Worm (Caenorhabditis elegans): ENCODE data around the gene pax-3.

Gene pax-3

DNA sequence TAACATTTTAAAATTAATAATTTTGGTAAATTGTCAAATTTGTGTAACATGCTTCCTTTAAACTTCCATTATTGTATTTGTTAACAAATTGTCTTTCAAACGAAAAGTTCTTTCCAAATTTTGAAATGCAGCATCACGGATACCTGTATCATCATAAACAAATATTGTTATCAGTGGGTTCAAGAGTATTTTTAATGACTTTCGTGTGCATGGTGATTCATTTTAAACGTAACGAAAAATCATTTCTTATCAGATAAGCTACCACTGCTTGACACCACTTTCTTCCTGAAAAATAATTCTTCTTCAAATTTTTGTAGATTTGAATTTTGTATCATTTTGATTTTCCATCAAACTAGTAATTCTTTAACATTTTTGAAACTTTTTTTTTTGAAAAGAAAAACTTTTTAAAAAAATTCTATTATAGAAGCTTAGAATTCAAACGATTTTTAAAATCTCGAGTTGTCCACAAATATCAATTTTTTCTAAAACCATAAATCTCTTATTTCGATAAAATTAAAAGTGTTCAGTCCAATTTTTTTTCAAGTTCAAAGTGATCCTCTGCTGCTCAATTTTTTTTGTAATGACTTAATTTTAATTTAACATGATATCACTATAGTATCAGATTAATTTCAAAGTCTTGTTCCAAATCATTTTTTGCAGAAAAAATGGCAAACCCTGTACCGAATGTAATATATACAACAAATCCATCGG is 11.9 kb upstream of the pax-3 start, which contains the start of gene F27E5.9:
Gene F27E5.9, plus strand, starts transcription at position 661 of the 711 bp plus-strand sequence.
- TF ChIP-seq dao-5 (tag; optimal IDR thresholded peaks at IDR 0.05) (no peak), W03F9.2 (tag; optimal IDR thresholded peaks at IDR 0.05) (no peak), him-1 (tag; optimal IDR thresholded peaks at IDR 0.05) (no peak)

DNA sequence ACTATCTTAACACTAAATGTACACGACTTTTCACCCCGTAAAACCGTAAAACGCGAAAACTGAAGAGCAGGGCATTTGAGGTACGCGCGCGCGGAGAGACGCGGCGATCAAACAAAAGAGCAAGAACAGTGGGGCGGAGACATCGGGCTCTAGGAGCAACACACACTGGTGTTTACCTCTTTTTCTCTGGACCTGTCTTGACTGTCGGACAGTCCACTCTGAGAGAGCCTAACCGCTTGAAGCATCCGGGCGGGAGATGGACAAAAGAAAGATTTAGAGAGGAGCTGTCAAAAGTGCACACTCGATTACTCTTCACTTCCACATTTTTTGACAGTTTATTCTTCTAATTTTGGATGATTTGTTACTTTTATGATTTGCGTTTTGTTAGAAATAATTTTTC is 9.6 kb upstream of the pax-3 start:
- TF ChIP-seq dao-5 (tag; optimal IDR thresholded peaks at IDR 0.05) (no peak), him-1 (tag; optimal IDR thresholded peaks at IDR 0.05) (no peak), W03F9.2 (tag; optimal IDR thresholded peaks at IDR 0.05) (no peak)

DNA sequence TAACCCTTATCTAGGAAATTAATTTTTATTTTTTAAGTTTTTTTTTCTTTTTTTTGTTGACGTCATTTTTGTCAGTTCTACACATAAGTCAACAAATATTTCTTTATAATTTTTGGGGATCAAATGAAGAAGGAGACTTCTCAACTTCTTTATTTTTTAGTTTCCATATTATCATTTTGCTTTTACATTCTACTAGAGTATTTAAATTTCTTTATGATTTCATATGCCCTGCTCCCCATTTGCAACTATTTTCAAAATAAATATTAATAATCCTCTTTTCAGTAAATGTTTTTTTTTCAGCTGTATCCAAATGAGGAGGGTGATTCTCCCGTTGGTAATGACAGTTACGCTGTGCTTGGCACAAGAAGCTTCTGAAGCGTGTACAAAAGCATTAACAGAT is 9.0 kb upstream of the pax-3 start, which contains the start of gene phg-1:
Gene phg-1, plus strand, starts transcription at position 301 of the 400 bp plus-strand sequence.
- no peak for TF ChIP-seq dao-5 (tag; optimal IDR thresholded peaks at IDR 0.05)
- no peak for TF ChIP-seq him-1 (tag; optimal IDR thresholded peaks at IDR 0.05)
- no peak for TF ChIP-seq W03F9.2 (tag; optimal IDR thresholded peaks at IDR 0.05)

DNA sequence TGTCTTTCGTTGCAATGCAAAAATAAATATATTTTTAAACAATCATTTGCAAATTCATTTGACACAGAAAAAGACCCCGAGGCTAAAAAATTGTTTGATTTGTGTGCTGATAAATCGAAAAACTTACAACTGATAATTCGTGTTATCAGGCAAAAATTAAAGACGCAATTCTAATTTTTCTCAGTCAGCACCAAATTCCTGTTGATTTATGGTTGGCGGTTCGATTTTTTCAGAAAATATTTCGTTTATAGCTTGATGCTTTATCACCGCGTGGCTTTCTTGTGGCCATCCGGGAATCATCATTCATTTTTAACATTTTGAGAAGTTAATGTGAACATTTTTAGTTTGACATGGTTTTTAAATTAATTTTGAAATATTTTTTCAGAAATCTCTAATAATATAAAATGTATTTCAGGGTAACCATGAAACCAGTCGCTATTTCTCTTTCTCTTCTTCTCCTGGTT is 7.2 kb upstream of the pax-3 start, which contains the start of gene asah-2:
Gene asah-2, plus strand, starts transcription at position 414 of the 464 bp plus-strand sequence.
- TF ChIP-seq him-1 (tag; optimal IDR thresholded peaks at IDR 0.05): no peak
- TF ChIP-seq W03F9.2 (tag; optimal IDR thresholded peaks at IDR 0.05): no peak
- no peak for TF ChIP-seq dao-5 (tag; optimal IDR thresholded peaks at IDR 0.05)

ce11 chrII:10144092-10144491 is 2.3 kb upstream of the pax-3 start, which contains the start of gene F27E5.3:
F27E5.3 (minus strand) TSS chrII:10144192.
- TF ChIP-seq him-1 (tag; optimal IDR thresholded peaks at IDR 0.05): no peak
- TF ChIP-seq dao-5 (tag; optimal IDR thresholded peaks at IDR 0.05): no peak
- no peak for TF ChIP-seq W03F9.2 (tag; optimal IDR thresholded peaks at IDR 0.05)

DNA sequence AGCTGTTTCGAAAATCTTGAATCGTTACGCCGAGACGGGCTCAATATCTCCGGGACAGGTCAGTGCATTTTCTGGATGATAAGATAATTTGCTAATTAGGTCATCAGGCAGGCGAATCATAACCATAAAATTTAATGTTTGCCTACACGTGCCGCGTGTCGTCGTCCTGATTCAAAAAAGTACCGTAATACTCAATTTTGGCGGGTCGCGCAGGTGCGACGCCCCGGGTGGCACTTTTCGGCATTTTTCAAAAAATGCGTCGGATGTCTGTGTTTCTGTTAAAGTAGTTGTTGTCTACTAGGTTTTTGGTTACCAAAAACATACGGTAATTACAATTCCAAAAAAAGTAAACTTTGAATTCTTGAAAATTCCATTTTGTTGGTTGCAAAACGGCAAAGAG is 1.1 kb downstream of the pax-3 start:
- TF ChIP-seq W03F9.2 (tag; optimal IDR thresholded peaks at IDR 0.05) (no peak), him-1 (tag; optimal IDR thresholded peaks at IDR 0.05) (no peak), dao-5 (tag; optimal IDR thresholded peaks at IDR 0.05) (no peak)

DNA sequence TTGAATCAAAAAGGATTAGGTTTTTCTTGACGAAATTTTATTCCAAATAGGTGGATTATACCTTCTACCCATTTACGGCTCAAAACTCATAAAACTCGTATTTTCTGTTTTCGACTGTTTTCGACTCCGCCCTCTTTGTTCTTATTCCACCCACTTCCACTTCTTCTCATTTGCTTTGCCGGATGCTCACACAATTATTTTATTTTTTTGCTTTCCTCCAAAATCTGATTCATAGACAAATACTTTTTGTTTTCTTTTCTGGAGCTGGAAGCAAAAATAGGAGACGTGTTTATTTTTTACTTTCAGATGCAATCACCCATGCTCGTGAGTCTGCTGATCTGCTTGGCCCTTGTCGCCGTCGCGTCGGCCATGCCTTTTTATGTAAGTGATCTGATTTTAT is 8.7 kb downstream of the pax-3 start, which contains the start of gene nlp-63:
Gene nlp-63, plus strand, starts transcription at position 301 of the 400 bp plus-strand sequence.
- TF ChIP-seq dao-5 (tag; optimal IDR thresholded peaks at IDR 0.05) (no peak), W03F9.2 (tag; optimal IDR thresholded peaks at IDR 0.05) (no peak), him-1 (tag; optimal IDR thresholded peaks at IDR 0.05) (no peak)

ce11 chrII:10162785-10163184 is 16.4 kb downstream of the pax-3 start:
- TF ChIP-seq him-1 (tag; optimal IDR thresholded peaks at IDR 0.05): no peak

- TF ChIP-seq W03F9.2 (tag; optimal IDR thresholded peaks at IDR 0.05) (no peak), dao-5 (tag; optimal IDR thresholded peaks at IDR 0.05) (no peak)
Measured at ce11 chrII:10164137-10164536, 17.8 kb downstream of the pax-3 start.

- no peak for TF ChIP-seq dao-5 (tag; optimal IDR thresholded peaks at IDR 0.05)
- no peak for TF ChIP-seq him-1 (tag; optimal IDR thresholded peaks at IDR 0.05)
- TF ChIP-seq W03F9.2 (tag; optimal IDR thresholded peaks at IDR 0.05): no peak
Measured at ce11 chrII:10166365-10166764, 20.0 kb downstream of the pax-3 start.

DNA sequence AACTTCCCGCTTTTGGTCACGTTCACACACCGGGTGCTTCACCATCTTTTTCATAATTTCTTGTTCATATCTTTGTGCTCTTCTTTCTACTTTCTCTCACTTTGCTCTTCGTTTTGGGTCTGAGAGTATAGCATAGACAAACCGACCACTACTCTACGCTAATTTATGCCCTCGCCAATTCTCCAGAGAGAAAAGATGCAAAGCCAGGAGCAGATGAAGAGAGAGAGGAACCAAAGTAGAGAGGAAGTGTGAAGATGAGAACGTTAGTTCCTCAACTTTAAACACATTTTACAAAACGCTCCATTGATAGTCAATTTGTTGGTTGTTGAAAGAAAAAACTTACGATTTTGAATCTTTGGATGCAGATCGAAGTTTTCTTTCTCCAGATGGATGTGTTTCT is 21.4 kb downstream of the pax-3 start:
- TF ChIP-seq dao-5 (tag; optimal IDR thresholded peaks at IDR 0.05): no peak
- TF ChIP-seq W03F9.2 (tag; optimal IDR thresholded peaks at IDR 0.05): no peak
- TF ChIP-seq him-1 (tag; optimal IDR thresholded peaks at IDR 0.05): no peak

DNA sequence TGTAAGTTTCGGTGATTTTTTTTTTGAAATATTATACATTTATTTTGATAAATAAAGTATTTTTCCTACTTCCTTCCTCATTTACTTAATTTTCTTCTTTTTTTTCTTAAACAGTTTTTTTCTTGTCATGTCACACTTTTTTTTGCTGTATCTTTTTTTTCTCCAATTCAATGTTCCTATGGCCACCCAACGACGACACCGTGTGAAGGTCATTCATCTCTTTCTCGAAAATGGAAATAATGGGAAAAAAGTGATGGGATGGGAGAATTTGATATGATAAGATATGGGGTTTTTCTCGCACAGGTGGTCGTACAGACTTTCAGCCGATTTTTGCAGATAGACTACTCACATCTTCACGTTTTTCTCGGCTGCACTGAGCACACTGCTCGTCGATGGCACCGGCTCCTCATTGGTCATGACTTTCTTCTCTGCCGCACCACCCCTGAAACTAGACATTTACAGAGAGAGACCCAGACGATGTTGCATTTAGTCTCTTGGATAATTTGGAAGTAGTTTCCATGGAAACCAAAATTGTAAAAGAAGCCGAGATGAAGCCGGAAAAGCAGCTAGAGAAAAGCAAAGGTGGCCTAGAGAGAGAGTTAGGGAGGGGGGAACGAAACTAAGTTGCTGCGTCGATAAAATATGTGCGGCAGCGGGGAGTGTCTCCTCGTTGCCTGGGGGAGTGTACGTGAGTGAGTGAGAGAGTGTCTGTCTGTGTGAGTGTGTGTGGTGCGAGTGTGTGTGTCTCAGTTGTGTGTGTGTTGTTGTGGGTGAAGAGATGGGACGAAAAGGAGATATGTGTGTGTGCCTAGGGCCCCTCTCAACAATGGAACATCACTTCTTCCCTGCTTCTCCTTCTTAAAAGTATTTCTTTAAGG is 22.8 kb downstream of the pax-3 start, which contains the start of gene daf-19:
Gene daf-19, minus strand, starts transcription at position 442 of the 878 bp plus-strand sequence.
- TF ChIP-seq W03F9.2 (tag; optimal IDR thresholded peaks at IDR 0.05) (no peak), him-1 (tag; optimal IDR thresholded peaks at IDR 0.05) (peak; percentile 35)

- TF ChIP-seq W03F9.2 (tag; optimal IDR thresholded peaks at IDR 0.05): no peak
- no peak for TF ChIP-seq dao-5 (tag; optimal IDR thresholded peaks at IDR 0.05)
- TF ChIP-seq him-1 (tag; optimal IDR thresholded peaks at IDR 0.05): no peak
Measured at ce11 chrII:10170837-10171318, 24.5 kb downstream of the pax-3 start, which contains the start of gene gpd-4. gpd-4 (plus strand) TSS chrII:10171268.

Data from whole organism, L4/young adult.